Worm (Caenorhabditis elegans) whole organism, mixed stage, embryonic: ENCODE data around the gene C29E4.17.

Experiments
- flh-1 ChIP-seq: fragments of 200-800 bp; sonication (Bioruptor generic); optimal IDR thresholded peaks from 2 replicates; lab custom pipeline; 2018; ENCODE audit warnings: mild to moderate bottlenecking, missing genetic modification characterization, moderate library complexity, missing compliant biosample characterization
- ham-2 ChIP-seq: fragments of 200-800 bp; sonication (Bioruptor generic); optimal IDR thresholded peaks from 2 replicates; lab custom pipeline; 2018; ENCODE audit warnings: mild to moderate bottlenecking, missing genetic modification characterization, missing compliant biosample characterization
- lin-13 ChIP-seq: fragments of 150-350 bp; optimal IDR thresholded peaks from 2 replicates; lab custom pipeline; 2014; ENCODE audit warnings: missing biosample characterization, missing genetic modification characterization
- lsy-2 ChIP-seq: fragments of 150-350 bp; optimal IDR thresholded peaks from 2 replicates; lab custom pipeline; 2014; ENCODE audit warnings: missing biosample characterization, missing genetic modification characterization
- nhr-2 ChIP-seq: fragments of 150-350 bp; optimal IDR thresholded peaks from 2 replicates; lab custom pipeline; 2014; ENCODE audit warnings: missing biosample characterization, missing genetic modification characterization
- nhr-76 ChIP-seq: sonication (generic microtip); optimal IDR thresholded peaks from 2 replicates; lab custom pipeline; 2017; ENCODE audit warnings: missing biosample characterization, missing genetic modification characterization
- snpc-4 ChIP-seq: fragments of 150-350 bp; optimal IDR thresholded peaks from 2 replicates; lab custom pipeline; 2014; ENCODE audit warnings: missing biosample characterization, missing genetic modification characterization
- tbx-8 ChIP-seq: fragments of 200-800 bp; sonication (Bioruptor generic); optimal IDR thresholded peaks from 2 replicates; lab custom pipeline; 2018; ENCODE audit warnings: mild to moderate bottlenecking, missing genetic modification characterization, moderate library complexity, missing compliant biosample characterization
- unc-39 ChIP-seq: fragments of 150-350 bp; optimal IDR thresholded peaks from 2 replicates; lab custom pipeline; 2014; ENCODE audit warnings: missing biosample characterization, missing genetic modification characterization
- zip-8 ChIP-seq: fragments of 150-350 bp; optimal IDR thresholded peaks from 2 replicates; lab custom pipeline; 2014; ENCODE audit warnings: missing biosample characterization, missing genetic modification characterization

DNA sequence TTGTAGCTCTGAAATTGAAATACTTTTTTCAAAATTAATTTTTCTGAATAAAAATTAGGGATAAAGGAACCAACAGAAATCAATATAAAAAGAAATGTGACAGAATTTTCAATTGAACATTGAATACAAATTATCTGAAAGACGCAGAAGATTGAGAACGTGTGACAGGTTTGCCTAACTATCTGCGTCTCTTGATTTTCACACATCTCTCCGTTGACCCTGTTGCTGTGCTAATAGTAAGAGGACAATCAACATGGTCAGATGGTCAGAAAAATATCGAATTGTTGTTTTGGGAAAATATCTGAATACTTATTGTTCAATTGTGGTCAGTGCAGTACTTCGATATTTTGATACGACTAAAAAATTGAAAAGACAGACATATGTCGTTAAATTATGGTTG is 10.7 kb upstream of the C29E4.17 start, which contains the start of gene ZK688.7:
- TF ChIP-seq zip-8 (tag; lab: Kevin White, UChicago) (no peak), lin-13 (tag; lab: Kevin White, UChicago) (no peak), nhr-76 (tag; lab: Kevin White, UChicago) (no peak), nhr-2 (peak; percentile 51), snpc-4 (tag; lab: Kevin White, UChicago) (no peak), tbx-8 (GFP tag; lab: Kevin White, UChicago) (no peak), flh-1 (GFP tag; lab: Kevin White, UChicago) (no peak), ham-2 (GFP tag; lab: Kevin White, UChicago) (no peak), unc-39 (tag; lab: Kevin White, UChicago) (no peak), lsy-2 (tag; lab: Kevin White, UChicago) (no peak)
